Worm (Caenorhabditis elegans): ENCODE results near the gene cdk-12.

Gene cdk-12

DNA sequence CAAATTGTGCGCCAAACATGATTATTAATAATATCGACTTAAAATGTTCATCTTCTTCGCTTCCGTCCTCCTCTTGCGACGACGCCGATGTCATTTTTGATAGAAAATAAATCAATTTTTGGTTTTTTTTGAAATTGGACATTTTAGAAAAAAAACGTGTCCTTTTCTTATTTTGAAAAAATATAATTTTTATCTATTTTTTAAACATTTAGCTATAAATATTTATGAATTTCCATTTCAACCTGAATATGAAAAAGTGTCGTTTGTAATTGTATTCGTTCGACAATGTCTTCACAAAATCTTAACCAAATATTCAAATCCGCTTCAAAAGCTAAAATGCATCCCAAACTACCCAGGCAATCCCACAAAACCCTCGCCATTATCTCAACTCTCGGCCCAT is 45.4 kb upstream of the cdk-12 start, which contains the start of gene R10E4.3:
Gene R10E4.3 (minus strand): TSS at position 101 of the 400 bp plus-strand sequence.
- TF ChIP-seq nhr-12 (tag; optimal IDR thresholded peaks at IDR 0.05): no peak
- no peak for TF ChIP-seq fos-1 (tag; optimal IDR thresholded peaks at IDR 0.05)
- no peak for TF ChIP-seq efl-1 (optimal IDR thresholded peaks at IDR 0.05)
- TF ChIP-seq efl-1 (GFP tag; optimal IDR thresholded peaks at IDR 0.05 in 1 of 2): no peak

DNA sequence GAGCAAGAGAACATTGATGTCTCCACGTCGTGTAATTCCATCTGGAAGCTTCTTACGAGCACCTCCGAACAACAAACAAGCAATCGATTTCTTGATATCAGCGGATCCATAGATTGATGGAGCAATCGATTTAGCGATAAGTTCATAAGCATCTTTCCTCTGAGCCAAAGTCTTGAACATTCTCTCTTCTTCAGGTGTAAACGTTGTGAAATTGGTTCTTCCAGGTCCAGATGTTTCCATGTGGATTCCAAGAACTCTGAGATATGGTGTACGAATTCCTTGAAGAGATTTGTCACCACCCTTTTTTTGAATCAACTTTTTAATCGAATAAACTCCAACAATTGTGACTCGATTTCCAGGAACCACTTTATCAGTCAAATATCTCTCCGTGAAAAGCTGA is 42.8 kb upstream of the cdk-12 start:
- TF ChIP-seq efl-1 (optimal IDR thresholded peaks at IDR 0.05): no peak
- TF ChIP-seq efl-1 (GFP tag; optimal IDR thresholded peaks at IDR 0.05 in 1 of 2): peak in 1 of 2 experiments; percentile 30
- no peak for TF ChIP-seq nhr-47 (tag; optimal IDR thresholded peaks at IDR 0.05)
- TF ChIP-seq F16B12.6 (tag; optimal IDR thresholded peaks at IDR 0.05): no peak
- no peak for TF ChIP-seq fkh-10 (GFP tag; optimal IDR thresholded peaks at IDR 0.05)

DNA sequence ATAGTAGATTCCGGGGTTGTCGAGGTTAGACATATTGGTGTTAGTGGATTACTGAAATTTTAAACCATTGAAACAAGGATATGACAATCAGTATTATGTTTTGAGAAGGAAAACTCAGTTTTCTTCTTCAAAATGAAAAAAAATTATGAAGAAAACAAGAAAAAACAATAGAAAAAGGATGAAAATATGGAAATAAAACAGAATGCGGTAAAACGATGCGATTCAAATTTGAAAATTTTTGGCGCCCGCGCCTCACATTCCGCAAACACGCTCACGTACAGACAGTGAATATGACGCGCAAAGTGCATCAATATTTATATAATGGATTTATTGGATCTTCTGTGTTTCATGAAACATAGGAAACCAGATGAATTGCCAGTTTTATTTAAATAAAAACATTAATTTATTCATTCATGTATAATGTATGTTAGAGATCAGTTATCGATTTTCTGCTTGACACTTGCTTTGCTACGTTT is 41.5 kb upstream of the cdk-12 start, which contains the start of gene mcm-5:
Gene mcm-5 (minus strand): TSS at position 51 of the 476 bp plus-strand sequence.
- TF ChIP-seq nhr-12 (tag; optimal IDR thresholded peaks at IDR 0.05): no peak
- no peak for TF ChIP-seq irx-1 (tag; optimal IDR thresholded peaks at IDR 0.05)
- TF ChIP-seq lsy-2 (tag; optimal IDR thresholded peaks at IDR 0.05): peak; percentile 54 to 75
- TF ChIP-seq C16A3.4 (tag; optimal IDR thresholded peaks at IDR 0.05): peak; percentile 36
- no peak for TF ChIP-seq aha-1 (tag; optimal IDR thresholded peaks at IDR 0.05)
- peak; percentile 42 for TF ChIP-seq xbp-1 (tag; optimal IDR thresholded peaks at IDR 0.05)
- TF ChIP-seq unc-30 (tag; optimal IDR thresholded peaks at IDR 0.05): no peak
- no peak for TF ChIP-seq fkh-4 (tag; optimal IDR thresholded peaks at IDR 0.05; ENCODE audit: borderline replicate concordance)
- TF ChIP-seq nhr-77 (tag; optimal IDR thresholded peaks at IDR 0.05): no peak
- no peak for TF ChIP-seq ceh-8 (GFP tag; optimal IDR thresholded peaks at IDR 0.05)
- TF ChIP-seq elt-2 (tag; optimal IDR thresholded peaks at IDR 0.05): no peak
- TF ChIP-seq swsn-7 (tag; optimal IDR thresholded peaks at IDR 0.05): peak; percentile 34
- no peak for TF ChIP-seq lir-3 (tag; optimal IDR thresholded peaks at IDR 0.05; ENCODE audit: poor library complexity)
- peak; percentile 28 for TF ChIP-seq nhr-90 (tag; optimal IDR thresholded peaks at IDR 0.05; ENCODE audit: poor library complexity)
- 0 out of 2 replicates have a peak, but pooled peaks have one; percentile 16 for TF ChIP-seq nhr-19 (GFP tag; conservative IDR thresholded peaks at IDR 0.05)
- no peak for TF ChIP-seq nhr-11 (tag; optimal IDR thresholded peaks at IDR 0.05)
- no peak for TF ChIP-seq C34B4.2 (tag; optimal IDR thresholded peaks at IDR 0.05)
- TF ChIP-seq fkh-8 (tag; optimal IDR thresholded peaks at IDR 0.05): no peak
- no peak for TF ChIP-seq zag-1 (tag; optimal IDR thresholded peaks at IDR 0.05)
- peak; percentile 86 for TF ChIP-seq F16B12.6 (tag; optimal IDR thresholded peaks at IDR 0.05)
- TF ChIP-seq hlh-4 (tag; optimal IDR thresholded peaks at IDR 0.05): no peak
- TF ChIP-seq ceh-82 (tag; optimal IDR thresholded peaks at IDR 0.05): peak in 1 of 3 experiments; percentile 9
- TF ChIP-seq unc-62 (GFP tag; optimal IDR thresholded peaks at IDR 0.05): no peak
- peak; percentile 66 for TF ChIP-seq mep-1 (tag; optimal IDR thresholded peaks at IDR 0.05)
- peak; percentile 3 for TF ChIP-seq lin-15B (tag; optimal IDR thresholded peaks at IDR 0.05)
- TF ChIP-seq tbx-2 (tag; optimal IDR thresholded peaks at IDR 0.05): no peak
- TF ChIP-seq dsc-1 (tag; optimal IDR thresholded peaks at IDR 0.05): no peak
- TF ChIP-seq dpl-1 (GFP tag; optimal IDR thresholded peaks at IDR 0.05): peak; percentile 84 to 91 (median 86)
- peak; percentile 77 for TF ChIP-seq unc-130 (tag; optimal IDR thresholded peaks at IDR 0.05)
- TF ChIP-seq elt-3 (tag; optimal IDR thresholded peaks at IDR 0.05): peak in 1 of 6 experiments; percentile 48
- no peak for TF ChIP-seq egl-27 (tag; optimal IDR thresholded peaks at IDR 0.05)
- TF ChIP-seq fos-1 (tag; optimal IDR thresholded peaks at IDR 0.05): no peak
- TF ChIP-seq ztf-11 (tag; optimal IDR thresholded peaks at IDR 0.05): no peak
- TF ChIP-seq aly-2 (tag; optimal IDR thresholded peaks at IDR 0.05): no peak
- no peak for TF ChIP-seq pag-3 (tag; optimal IDR thresholded peaks at IDR 0.05; ENCODE audit: borderline replicate concordance, insufficient read depth)
- peak; percentile 65 for TF ChIP-seq snu-23 (GFP tag; optimal IDR thresholded peaks at IDR 0.05)
- TF ChIP-seq nhr-85 (tag): peak; percentile 65
- peak; percentile 34 for TF ChIP-seq nhr-20 (tag; optimal IDR thresholded peaks at IDR 0.05)
- no peak for TF ChIP-seq snpc-4 (tag; optimal IDR thresholded peaks at IDR 0.05)
- TF ChIP-seq fkh-10 (GFP tag; optimal IDR thresholded peaks at IDR 0.05): no peak
- peak; percentile 49 for TF ChIP-seq skn-1 (tag; optimal IDR thresholded peaks at IDR 0.05)
- no peak for TF ChIP-seq lin-13 (GFP tag; optimal IDR thresholded peaks at IDR 0.05)
- peak; percentile 73 to 81 for TF ChIP-seq efl-1 (optimal IDR thresholded peaks at IDR 0.05)
- TF ChIP-seq efl-1 (GFP tag; optimal IDR thresholded peaks at IDR 0.05 in 1 of 2): peak; percentile 88 to 98
- no peak for TF ChIP-seq Y116A8C.19 (tag; optimal IDR thresholded peaks at IDR 0.05; ENCODE audit: borderline replicate concordance)
- TF ChIP-seq nhr-71 (tag; optimal IDR thresholded peaks at IDR 0.05): peak; percentile 46

Measured in whole organism, L1 larva.